Fruit fly (Drosophila melanogaster): Measurements from ENCODE around the gene CG34179.

Gene CG34179

dm6 chr2L:6080329-6080728 is 31.8 kb upstream of the CG34179 start:
- no peak for TF ChIP-seq CG17801 (GFP tag; optimal IDR thresholded peaks at IDR 0.05; ENCODE audit: partially characterized antibody)

DNA sequence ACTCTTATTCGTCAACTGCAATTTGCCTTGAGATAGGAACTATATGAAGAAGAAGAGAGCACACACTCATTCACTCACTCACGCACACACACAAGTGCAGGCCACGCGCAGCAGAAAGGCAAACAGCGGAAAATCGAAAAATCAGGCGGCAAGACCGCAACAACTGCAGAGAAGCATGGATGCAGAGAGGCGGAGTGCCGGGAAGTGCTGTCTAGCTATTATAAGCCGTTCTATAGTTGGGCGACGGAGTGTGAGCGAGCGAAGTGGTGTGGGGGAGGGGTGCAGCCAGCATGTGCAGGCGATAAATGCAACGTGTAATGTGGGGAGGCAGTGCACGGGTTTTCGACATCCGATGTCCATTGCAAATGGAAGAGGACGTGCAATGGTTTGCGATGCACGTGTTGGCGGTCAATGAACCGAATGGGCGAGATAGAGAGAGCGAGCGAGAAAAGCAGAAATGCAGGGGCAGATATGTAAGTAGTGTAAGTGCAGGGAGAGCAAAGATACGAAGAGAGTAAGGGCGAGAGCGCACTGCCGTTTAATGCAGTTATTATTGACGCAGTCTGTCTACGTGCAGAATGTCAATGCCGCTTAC is 30.3 kb upstream of the CG34179 start:
- TF ChIP-seq CG17801 (GFP tag; optimal IDR thresholded peaks at IDR 0.05; ENCODE audit: partially characterized antibody), result peak; percentile 2

- TF ChIP-seq CG17801 (GFP tag; optimal IDR thresholded peaks at IDR 0.05; ENCODE audit: partially characterized antibody), result no peak
These were observed 29.1 kb upstream of the CG34179 start for dm6 chr2L:6077632-6078031.

DNA sequence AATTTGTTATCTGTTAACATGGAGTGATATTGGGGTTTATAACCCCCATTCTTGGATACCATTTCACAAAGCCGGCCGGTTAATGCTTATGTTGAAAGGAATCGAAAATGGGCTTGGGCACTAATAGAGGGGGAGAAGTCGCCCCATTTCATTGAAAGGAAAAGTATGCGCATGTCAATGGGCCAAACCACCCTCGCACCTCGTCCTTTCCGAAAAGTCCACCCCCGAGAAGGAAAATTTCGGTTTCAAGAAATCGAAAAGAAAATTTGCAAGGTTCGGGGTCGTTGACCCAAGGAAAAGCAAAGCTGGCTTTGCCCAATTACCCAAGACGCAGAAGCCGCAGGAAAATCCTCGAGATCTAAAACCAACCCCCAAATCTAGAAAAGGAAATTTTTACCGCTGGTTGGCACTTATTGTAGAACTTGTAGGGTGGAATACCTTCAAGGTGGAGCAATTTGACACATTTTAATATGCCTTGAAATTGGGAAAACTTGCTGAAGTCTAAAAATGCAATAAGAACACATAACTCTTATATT is 28.4 kb upstream of the CG34179 start:
- TF ChIP-seq CG17801 (GFP tag; optimal IDR thresholded peaks at IDR 0.05; ENCODE audit: partially characterized antibody), result no peak

DNA sequence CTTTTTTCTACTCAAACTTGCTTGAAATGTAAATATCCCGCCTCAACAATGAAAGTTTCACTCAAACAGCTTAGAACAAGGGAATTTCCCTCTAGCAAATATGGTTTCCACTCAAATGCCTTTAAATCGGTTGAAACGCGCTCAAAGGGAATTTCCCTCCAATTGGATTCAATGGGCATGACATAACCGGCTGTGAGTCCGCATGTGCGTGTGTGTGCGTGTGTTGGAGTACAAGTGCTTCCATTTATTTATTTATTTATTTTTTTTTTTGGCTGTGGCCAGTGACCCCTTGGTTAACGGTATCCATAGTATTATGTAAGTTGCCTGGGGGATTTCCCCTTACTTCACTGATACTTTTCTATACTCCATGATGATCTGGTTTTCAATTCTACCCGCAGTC is 27.6 kb upstream of the CG34179 start:
- no peak for TF ChIP-seq CG17801 (GFP tag; optimal IDR thresholded peaks at IDR 0.05; ENCODE audit: partially characterized antibody)

DNA sequence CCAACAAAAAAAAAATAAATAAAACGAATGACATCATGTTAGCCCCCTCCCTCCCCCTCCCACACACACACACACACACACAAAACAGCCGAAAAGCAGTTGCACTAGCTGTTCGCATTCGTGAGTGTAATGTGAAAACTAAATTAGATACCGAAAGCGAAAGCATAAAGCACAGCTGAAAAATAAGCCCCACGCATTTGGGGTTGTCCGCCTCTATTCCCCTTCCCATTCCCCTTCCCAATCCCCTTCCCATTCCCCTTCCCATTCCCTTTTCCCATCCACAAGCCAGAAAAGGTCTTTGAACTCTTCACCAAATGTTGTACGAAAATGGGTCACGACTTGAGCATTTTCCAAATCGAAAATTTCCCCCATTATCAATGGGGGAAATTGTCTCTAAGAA is 26.8 kb upstream of the CG34179 start:
- TF ChIP-seq CG17801 (GFP tag; optimal IDR thresholded peaks at IDR 0.05; ENCODE audit: partially characterized antibody), result no peak

DNA sequence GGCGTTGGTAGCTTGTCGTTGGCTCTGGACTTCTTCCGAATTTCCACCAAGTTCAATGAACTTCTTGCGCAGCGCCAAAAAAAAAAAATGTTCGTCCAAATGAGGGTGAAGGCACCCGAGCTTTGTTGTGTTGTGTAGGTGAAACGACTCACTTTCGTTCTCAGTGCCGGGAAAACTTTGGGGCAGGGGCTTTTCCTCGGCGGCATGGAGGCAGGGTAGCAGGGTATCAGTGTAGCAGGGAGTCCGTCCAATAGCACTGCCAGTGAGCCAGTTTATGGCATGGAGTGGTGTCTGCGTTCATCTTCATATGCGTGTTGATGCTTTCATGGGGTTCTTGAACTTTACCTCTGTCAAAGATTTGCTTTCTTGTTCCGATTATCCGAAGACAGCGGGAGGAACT is 25.8 kb upstream of the CG34179 start:
- TF ChIP-seq CG17801 (GFP tag; optimal IDR thresholded peaks at IDR 0.05; ENCODE audit: partially characterized antibody), result no peak

DNA sequence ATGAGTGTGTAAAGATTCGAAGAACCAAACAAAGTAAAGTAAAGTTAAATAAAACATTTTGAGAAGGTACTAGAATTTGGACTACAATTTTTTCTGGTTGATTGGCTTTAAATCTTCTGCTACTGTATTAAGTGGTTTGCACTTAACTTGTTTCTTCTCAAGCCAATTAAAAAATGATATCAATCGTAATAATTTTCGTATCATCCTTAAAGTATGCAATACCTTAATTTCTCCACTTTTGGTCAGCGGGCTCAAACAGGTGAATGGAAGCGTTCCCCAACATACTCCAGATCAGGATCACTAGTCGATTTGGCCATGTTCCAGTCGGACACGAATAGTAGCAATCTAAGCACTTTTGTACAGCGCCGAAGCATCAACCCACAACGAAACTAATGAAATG is 25.4 kb upstream of the CG34179 start:
- no peak for TF ChIP-seq CG17801 (GFP tag; optimal IDR thresholded peaks at IDR 0.05; ENCODE audit: partially characterized antibody)

DNA sequence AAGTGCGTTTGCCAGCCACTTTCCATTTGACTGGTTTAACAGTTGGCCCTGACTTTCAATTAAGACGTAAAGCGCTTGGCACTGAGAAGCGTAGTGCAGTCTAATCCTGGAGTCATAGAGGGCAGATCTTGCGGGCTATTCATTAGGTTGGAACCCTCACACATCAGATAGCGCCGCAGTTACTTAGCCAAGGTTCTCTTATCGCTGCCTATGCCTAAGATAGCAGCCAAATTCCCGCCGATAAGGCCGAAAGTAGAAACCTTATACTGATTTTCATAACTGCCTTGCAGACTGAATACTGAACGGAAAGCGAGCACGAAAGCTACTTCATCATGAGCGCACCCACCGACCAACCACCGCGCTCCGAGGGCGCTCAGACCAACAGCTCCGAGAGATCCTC is 23.6 kb upstream of the CG34179 start:
- no peak for TF ChIP-seq CG17801 (GFP tag; optimal IDR thresholded peaks at IDR 0.05; ENCODE audit: partially characterized antibody)

DNA sequence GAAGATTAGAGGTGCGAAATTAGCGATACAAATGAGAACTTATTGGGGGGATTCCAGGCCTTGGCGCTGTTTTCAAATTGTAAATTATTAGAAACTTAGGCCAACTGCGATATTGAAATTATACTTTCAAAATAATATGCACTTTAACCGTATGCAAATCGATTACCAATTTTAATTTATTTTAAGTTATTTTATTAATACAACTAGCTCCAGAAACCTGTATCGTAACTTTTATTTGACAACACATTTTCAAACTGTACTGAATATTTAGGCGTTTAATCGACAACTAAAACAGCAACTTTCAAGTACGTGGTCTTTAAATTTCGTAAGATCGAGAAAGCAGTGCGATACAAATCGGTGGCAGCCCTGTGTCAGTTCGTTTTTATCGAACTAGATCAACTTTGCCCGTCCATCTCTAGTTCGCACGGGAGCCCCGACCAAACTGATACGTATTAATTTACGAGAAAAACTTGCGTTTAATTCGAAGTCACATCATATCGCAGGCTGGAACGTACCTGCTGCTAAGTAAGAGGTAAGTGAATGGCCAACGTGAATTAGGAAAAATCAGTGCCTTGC is 22.2 kb upstream of the CG34179 start, which contains the start of the genes CG9154 and Kr-h2:
Gene CG9154, minus strand, starts transcription at position 31 of the 576 bp plus-strand sequence.
Gene Kr-h2, plus strand, starts transcription at position 335 of the 576 bp plus-strand sequence.
- TF ChIP-seq CG17801 (GFP tag; optimal IDR thresholded peaks at IDR 0.05; ENCODE audit: partially characterized antibody), result no peak

- no peak for TF ChIP-seq CG17801 (GFP tag; optimal IDR thresholded peaks at IDR 0.05; ENCODE audit: partially characterized antibody)
These were observed 20.2 kb upstream of the CG34179 start, which contains the start of the genes CG9150 and Pfdn1 for dm6 chr2L:6068544-6069251. CG9150 (minus strand) TSS chr2L:6068594. Pfdn1 (plus strand) TSS chr2L:6069079.

DNA sequence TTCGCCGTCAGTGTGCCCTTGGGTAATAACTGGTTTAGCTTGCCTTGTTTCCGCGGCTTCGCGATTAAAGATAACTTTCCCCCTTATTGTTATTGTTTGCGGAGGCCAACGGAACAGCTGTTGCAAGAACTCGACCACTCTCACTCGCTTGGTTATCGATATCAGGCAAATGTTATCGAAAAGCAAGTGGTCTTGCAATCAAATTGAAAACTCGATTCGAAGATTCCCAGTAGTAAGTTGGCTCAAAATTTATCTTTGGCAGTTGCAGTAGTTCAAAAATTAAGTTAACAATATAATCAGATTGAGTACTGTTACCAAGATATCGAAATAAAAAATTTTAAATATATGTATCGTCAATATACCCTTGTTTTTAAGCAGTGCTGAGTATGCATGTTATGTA is 17.3 kb upstream of the CG34179 start, which contains the start of the genes Fbw5 and CG9147:
Gene Fbw5, minus strand, starts transcription at position 131 of the 400 bp plus-strand sequence.
Gene CG9147, plus strand, starts transcription at position 175 of the 400 bp plus-strand sequence.
- peak; percentile 99 for TF ChIP-seq CG17801 (GFP tag; optimal IDR thresholded peaks at IDR 0.05; ENCODE audit: partially characterized antibody)

DNA sequence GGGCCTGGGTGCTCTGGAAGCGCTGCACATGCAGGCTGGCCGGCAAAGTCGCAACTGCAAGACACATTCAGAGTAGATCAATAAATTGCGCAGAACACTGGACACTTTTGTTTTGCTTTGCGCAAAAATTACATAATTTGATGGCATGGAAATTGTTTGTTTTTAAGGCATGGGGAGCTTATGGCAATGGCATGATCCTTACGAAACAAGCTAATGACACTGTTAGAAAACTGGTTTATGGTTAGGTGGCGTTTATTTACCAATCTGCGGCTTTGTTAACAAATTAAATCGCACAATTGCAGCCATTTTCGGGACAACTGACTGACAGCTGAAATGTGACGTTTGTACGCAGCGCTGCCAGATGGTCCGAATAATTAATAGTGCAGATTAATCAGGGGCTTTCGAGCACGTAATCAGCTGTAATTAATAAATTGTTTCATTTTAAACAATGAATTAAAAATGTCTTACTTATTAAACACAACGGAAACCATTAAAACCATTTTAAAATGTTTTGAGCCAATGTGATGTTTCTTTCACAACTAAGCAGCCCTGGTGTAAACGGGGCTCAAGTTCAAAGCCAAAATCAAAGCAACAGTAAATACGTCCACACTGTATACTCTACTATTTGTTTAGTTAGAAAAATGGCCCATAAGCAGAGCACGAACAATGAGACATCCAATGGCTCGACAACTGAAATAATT is 14.0 kb upstream of the CG34179 start, which contains the start of the genes ND-51 and CG13994:
Gene ND-51, minus strand, starts transcription at position 376 of the 701 bp plus-strand sequence.
Gene CG13994, plus strand, starts transcription at position 608 of the 701 bp plus-strand sequence.
- peak; percentile 83 for TF ChIP-seq CG17801 (GFP tag; optimal IDR thresholded peaks at IDR 0.05; ENCODE audit: partially characterized antibody)

DNA sequence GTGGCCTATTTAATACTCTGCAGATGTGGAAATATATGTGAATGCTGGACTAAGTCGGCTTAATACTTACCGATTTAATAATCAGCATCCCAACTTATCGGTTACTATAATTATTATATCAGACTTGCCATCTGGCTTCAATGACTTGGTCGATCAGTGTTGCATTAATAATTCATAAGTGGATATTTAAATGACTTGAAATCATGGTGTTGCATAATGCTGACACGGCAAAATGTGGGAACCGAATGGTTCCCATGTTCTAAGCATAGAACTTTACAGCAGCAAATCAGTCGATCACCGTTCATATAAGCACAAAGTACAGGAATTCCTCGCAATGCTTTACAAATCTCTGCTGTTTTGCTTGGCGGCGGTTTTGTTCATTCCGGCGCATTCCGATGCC is 11.7 kb upstream of the CG34179 start, which contains the start of gene CG34180:
Gene CG34180, plus strand, starts transcription at position 301 of the 400 bp plus-strand sequence.
- TF ChIP-seq CG17801 (GFP tag; optimal IDR thresholded peaks at IDR 0.05; ENCODE audit: partially characterized antibody), result no peak
